Fruit fly (Drosophila melanogaster): ENCODE results near the gene fz2.

The fz2 gene

dm6 chr3L:19193154-19193553, 42.0 kb downstream of the fz2 start:
- TF ChIP-seq lola (GFP tag; optimal IDR thresholded peaks at IDR 0.05) (no peak), Dif (GFP tag; optimal IDR thresholded peaks at IDR 0.05; ENCODE audit: partially characterized antibody) (no peak), GATAd (GFP tag; optimal IDR thresholded peaks at IDR 0.05) (no peak), Sp1 (GFP tag; optimal IDR thresholded peaks at IDR 0.05) (no peak), usp (GFP tag; optimal IDR thresholded peaks at IDR 0.05) (no peak), brk (GFP tag; optimal IDR thresholded peaks at IDR 0.05) (no peak), Dfd (GFP tag; optimal IDR thresholded peaks at IDR 0.05) (no peak), Hr83 (GFP tag; optimal IDR thresholded peaks at IDR 0.05; ENCODE audit: poor library complexity, severe bottlenecking) (no peak), fru (GFP tag; optimal IDR thresholded peaks at IDR 0.05) (no peak), CG32264 (GFP tag; optimal IDR thresholded peaks at IDR 0.05) (no peak), Myc (optimal IDR thresholded peaks at IDR 0.05) (no peak), Abd-B (GFP tag; optimal IDR thresholded peaks at IDR 0.05) (no peak)

- TF ChIP-seq brk (GFP tag; optimal IDR thresholded peaks at IDR 0.05) (no peak), rgr (GFP tag; optimal IDR thresholded peaks at IDR 0.05) (no peak), Vsx2 (GFP tag; optimal IDR thresholded peaks at IDR 0.05; ENCODE audit: partially characterized antibody) (no peak), CrebA (GFP tag; optimal IDR thresholded peaks at IDR 0.05; ENCODE audit: borderline replicate concordance) (no peak), CG9705 (GFP tag; optimal IDR thresholded peaks at IDR 0.05) (no peak), Sp1 (GFP tag; optimal IDR thresholded peaks at IDR 0.05) (no peak)
Measured at dm6 chr3L:19191874-19192631, 43.1 kb downstream of the fz2 start.

- TF ChIP-seq h (GFP tag; optimal IDR thresholded peaks at IDR 0.05) = peak; percentile 18
- peak; percentile 31 for TF ChIP-seq rgr (GFP tag; optimal IDR thresholded peaks at IDR 0.05)
- TF ChIP-seq fru (GFP tag; optimal IDR thresholded peaks at IDR 0.05) = peak; percentile 33
- TF ChIP-seq br (GFP tag; optimal IDR thresholded peaks at IDR 0.05) = peak; percentile 12
- peak in 1 of 2 experiments; percentile 46 for TF ChIP-seq foxo (GFP tag; optimal IDR thresholded peaks at IDR 0.05)
- no peak for TF ChIP-seq sv (GFP tag; optimal IDR thresholded peaks at IDR 0.05)
- peak; percentile 41 for TF ChIP-seq ey (GFP tag; optimal IDR thresholded peaks at IDR 0.05)
- no peak for TF ChIP-seq dmrt93B (GFP tag; optimal IDR thresholded peaks at IDR 0.05)
- no peak for TF ChIP-seq OdsH (GFP tag; optimal IDR thresholded peaks at IDR 0.05)
Measured at dm6 chr3L:19190791-19191190, 44.4 kb downstream of the fz2 start.

- TF ChIP-seq Dfd (GFP tag; optimal IDR thresholded peaks at IDR 0.05) (no peak), HLH106 (tag; optimal IDR thresholded peaks at IDR 0.05) (no peak), Dif (GFP tag; optimal IDR thresholded peaks at IDR 0.05; ENCODE audit: partially characterized antibody) (no peak)
Measured at dm6 chr3L:19190198-19190597, 45.0 kb downstream of the fz2 start.

dm6 chr3L:19188369-19189121, 46.6 kb downstream of the fz2 start:
- TF ChIP-seq CG32264 (GFP tag; optimal IDR thresholded peaks at IDR 0.05) (no peak), Rel (GFP tag; optimal IDR thresholded peaks at IDR 0.05) (no peak), Rel (tag; optimal IDR thresholded peaks at IDR 0.05) (no peak), Vsx2 (GFP tag; optimal IDR thresholded peaks at IDR 0.05; ENCODE audit: partially characterized antibody) (no peak), brk (GFP tag; optimal IDR thresholded peaks at IDR 0.05) (no peak), OdsH (GFP tag; optimal IDR thresholded peaks at IDR 0.05) (no peak), Mio (GFP tag; optimal IDR thresholded peaks at IDR 0.05) (no peak), Abd-B (GFP tag; optimal IDR thresholded peaks at IDR 0.05) (no peak), psq (GFP tag; optimal IDR thresholded peaks at IDR 0.05) (no peak), CG9705 (GFP tag; optimal IDR thresholded peaks at IDR 0.05) (no peak), Jra (GFP tag; optimal IDR thresholded peaks at IDR 0.05) (no peak), sage (GFP tag; optimal IDR thresholded peaks at IDR 0.05) (no peak), foxo (GFP tag; optimal IDR thresholded peaks at IDR 0.05) (no peak)
